Worm (Caenorhabditis elegans) whole organism, L4/young adult: ENCODE data around the gene sld-5.

Experiments used
- W03F9.2 ChIP-seq: fragments of 150-350 bp; optimal IDR thresholded peaks from 2 replicates; lab custom pipeline; 2014; ENCODE audit warnings: missing biosample characterization, missing genetic modification characterization
- dao-5 ChIP-seq: sonication (generic microtip); optimal IDR thresholded peaks from 2 replicates; lab custom pipeline; 2016; ENCODE audit warnings: missing genotype, missing genetic modification characterization, moderate library complexity, missing compliant biosample characterization
- him-1 ChIP-seq: sonication (generic microtip); optimal IDR thresholded peaks from 2 replicates; lab custom pipeline; 2016; ENCODE audit warnings: missing genotype, missing genetic modification reagents, missing genetic modification characterization, missing compliant biosample characterization

DNA sequence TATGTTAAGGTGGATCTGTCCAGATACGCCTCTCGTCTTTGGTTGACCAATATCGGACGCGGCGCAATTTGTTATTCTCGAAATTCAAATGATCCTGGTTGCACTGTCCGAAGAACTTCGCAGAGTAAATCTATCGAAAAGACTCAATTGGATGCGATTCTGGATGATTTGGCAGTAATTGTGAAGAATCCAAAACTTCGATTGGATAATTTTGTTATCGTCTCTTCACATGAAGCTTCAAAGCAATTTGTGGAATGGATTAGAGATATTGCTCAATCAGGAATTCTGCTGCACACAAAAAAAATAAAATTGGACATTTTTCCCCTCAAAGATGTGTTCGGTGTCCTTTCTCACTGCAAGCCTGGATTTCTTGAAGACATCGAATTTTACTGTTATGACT lies 37.9 kb downstream of the sld-5 start:
- no peak for TF ChIP-seq him-1 (tag; lab: Kevin White, UChicago)
- TF ChIP-seq W03F9.2: no peak
- TF ChIP-seq dao-5 (tag; lab: Kevin White, UChicago): no peak
